Fruit fly (Drosophila melanogaster) S2 (cell line): Measurements from ENCODE around the gene CG8369.

ENCODE experiments used
- CG8478 ChIP-seq: fragments of >200 bp; optimal IDR thresholded peaks from 2 replicates; lab custom pipeline; 2018
- CTCF ChIP-seq, 2 experiments: fragments of >200 bp; optimal IDR thresholded peaks; 2 replicates each; lab custom pipeline; 2018

dm6 chr3R:8856242-8856641 is 34.4 kb downstream of the CG8369 start:
- TF ChIP-seq CG8478, result no peak
- no peak for TF ChIP-seq CTCF (optimal IDR thresholded peaks at IDR 0.05; lab: Kevin White, UChicago)
